Worm (Caenorhabditis elegans): ENCODE results near the gene F44E5.2.

- TF ChIP-seq nhr-23 (tag; optimal IDR thresholded peaks at IDR 0.05) (no peak), nhr-76 (tag; optimal IDR thresholded peaks at IDR 0.05) (no peak), pqm-1 (tag; optimal IDR thresholded peaks at IDR 0.05) (no peak), ceh-28 (tag; optimal IDR thresholded peaks at IDR 0.05) (no peak), ztf-11 (tag; optimal IDR thresholded peaks at IDR 0.05) (no peak), unc-62 (GFP tag; optimal IDR thresholded peaks at IDR 0.05) (no peak), R02D3.7 (tag; optimal IDR thresholded peaks at IDR 0.05) (no peak), aly-2 (tag; optimal IDR thresholded peaks at IDR 0.05) (no peak), tbx-2 (tag; optimal IDR thresholded peaks at IDR 0.05) (no peak)
These were observed 49.9 kb downstream of the F44E5.2 start, which contains the start of gene pap-3 for ce11 chrII:11816475-11816874.

All from whole organism, L3 larva.